Fruit fly (Drosophila melanogaster) whole organism, embryonic: ENCODE data around the gene Ssu72.
A peak's percentile ranks its signal among the peaks of the same experiment; 100 is the strongest.

Experiments
- CG1024 ChIP-seq: fragments of 200-800 bp; sonication (Bioruptor generic); IDR thresholded peaks from 2 replicates; pipeline ENCODE4 v1.3.6; 2022; ENCODE audit warnings: missing biosample characterization, missing genetic modification characterization
- CG10565 ChIP-seq: fragments of 200-800 bp; sonication (Bioruptor generic); optimal IDR thresholded peaks from 3 replicates; lab custom pipeline; 2016; ENCODE audit warnings: missing biosample characterization, mild to moderate bottlenecking, missing genetic modification characterization
- CG10654 ChIP-seq: fragments of 200-800 bp; sonication (Bioruptor generic); optimal IDR thresholded peaks from 2 replicates; lab custom pipeline; 2016; ENCODE audit warnings: missing biosample characterization, missing genetic modification characterization
- CG11504 ChIP-seq: fragments of 200-800 bp; sonication (Bioruptor generic); optimal IDR thresholded peaks from 3 replicates; lab custom pipeline; 2019; ENCODE audit warnings: missing biosample characterization, mild to moderate bottlenecking, missing genetic modification characterization, moderate library complexity
- CG12155 ChIP-seq: fragments of 200-800 bp; sonication (Bioruptor generic); optimal IDR thresholded peaks from 3 replicates; lab custom pipeline; 2016; ENCODE audit warnings: missing biosample characterization, missing genetic modification characterization
- CG12219 ChIP-seq: fragments of 200-800 bp; sonication (Bioruptor generic); optimal IDR thresholded peaks from 3 replicates; lab custom pipeline; 2018; ENCODE audit warnings: missing biosample characterization, mild to moderate bottlenecking, missing genetic modification characterization
- CG1233 ChIP-seq: fragments of 200-800 bp; sonication (Bioruptor generic); optimal IDR thresholded peaks from 4 replicates; lab custom pipeline; 2018; ENCODE audit warnings: missing biosample characterization, mild to moderate bottlenecking, missing genetic modification characterization
- CG12659 ChIP-seq: fragments of 200-800 bp; sonication (Bioruptor generic); optimal IDR thresholded peaks from 3 replicates; lab custom pipeline; 2017; ENCODE audit warnings: mild to moderate bottlenecking, missing biosample characterization, missing genetic modification reagents, missing genetic modification characterization
- CG14710 ChIP-seq: fragments of 200-800 bp; sonication (Bioruptor generic); optimal IDR thresholded peaks from 3 replicates; lab custom pipeline; 2019; ENCODE audit warnings: missing biosample characterization, mild to moderate bottlenecking, missing genetic modification characterization, moderate library complexity
- CG14965 ChIP-seq: fragments of 200-800 bp; sonication (Bioruptor generic); optimal IDR thresholded peaks from 2 replicates; lab custom pipeline; 2016; ENCODE audit warnings: missing biosample characterization, missing genetic modification characterization, borderline replicate concordance
- CG16813 ChIP-seq: fragments of 200-800 bp; sonication (Bioruptor generic); IDR thresholded peaks from 3 replicates; pipeline ENCODE4 v1.3.6; 2022; ENCODE audit warnings: missing biosample characterization, missing genetic modification characterization; ENCODE audit not compliant: partially characterized antibody
- CG30020 ChIP-seq: fragments of 200-800 bp; optimal IDR thresholded peaks from 2 replicates; lab custom pipeline; 2019; ENCODE audit warnings: missing biosample characterization, mild to moderate bottlenecking, missing genetic modification characterization, moderate library complexity
- CG30431 ChIP-seq: fragments of 200-800 bp; sonication (Bioruptor generic); optimal IDR thresholded peaks from 2 replicates; lab custom pipeline; 2017; ENCODE audit warnings: missing biosample characterization, missing genetic modification characterization
- CG31441 ChIP-seq: fragments of 200-800 bp; sonication (Bioruptor generic); IDR thresholded peaks from 2 replicates; pipeline ENCODE4 v1.3.6; 2022; ENCODE audit warnings: missing biosample characterization, missing genetic modification characterization
- CG32772 ChIP-seq: fragments of 200-800 bp; sonication (Bioruptor generic); IDR thresholded peaks from 2 replicates; pipeline ENCODE4 v1.3.6; 2022; ENCODE audit warnings: missing biosample characterization, missing genetic modification characterization
- CG3407 ChIP-seq: fragments of 200-800 bp; sonication (Bioruptor generic); optimal IDR thresholded peaks from 2 replicates; lab custom pipeline; 2018; ENCODE audit warnings: missing biosample characterization, mild to moderate bottlenecking, missing genetic modification characterization
- CG4328 ChIP-seq: fragments of 200-800 bp; sonication (Bioruptor generic); optimal IDR thresholded peaks from 3 replicates; lab custom pipeline; 2017; ENCODE audit warnings: missing biosample characterization, missing genetic modification reagents, missing genetic modification characterization
- CG6813 ChIP-seq: fragments of 200-800 bp; sonication (Bioruptor generic); optimal IDR thresholded peaks from 2 replicates; lab custom pipeline; 2017; ENCODE audit warnings: missing biosample characterization, missing genetic modification characterization, mild to moderate bottlenecking, moderate library complexity, missing genetic modification reagents
- CG7839 ChIP-seq: fragments of 200-800 bp; sonication (Bioruptor generic); optimal IDR thresholded peaks from 3 replicates; lab custom pipeline; 2018; ENCODE audit warnings: missing biosample characterization, mild to moderate bottlenecking, missing genetic modification characterization, moderate library complexity
- CG9437 ChIP-seq: fragments of 200-800 bp; sonication (Bioruptor generic); optimal IDR thresholded peaks from 2 replicates; lab custom pipeline; 2018; ENCODE audit warnings: missing biosample characterization, mild to moderate bottlenecking, missing genetic modification characterization
- Dbx ChIP-seq: fragments of 200-800 bp; sonication (Bioruptor generic); IDR thresholded peaks from 3 replicates; pipeline ENCODE4 v1.3.6; 2022; ENCODE audit warnings: missing biosample characterization, missing genetic modification characterization
- Dfd ChIP-seq, 2 experiments: fragments of >200 bp; optimal IDR thresholded peaks; 2 replicates each; lab custom pipeline; 2017; ENCODE audit warnings: missing biosample characterization in 2 of 2, missing genetic modification characterization in 2 of 2
- Lpt ChIP-seq: fragments of >200 bp; optimal IDR thresholded peaks from 2 replicates; lab custom pipeline; 2018; ENCODE audit warnings: missing biosample characterization, missing genetic modification characterization
- Med ChIP-seq: fragments of 200-800 bp; sonication (Bioruptor generic); peaks from one replicate; lab custom pipeline; 2016; ENCODE audit warnings: missing biosample characterization, missing genetic modification characterization, mild to moderate bottlenecking, inconsistent platforms, moderate library complexity
- Mes4 ChIP-seq: fragments of 200-800 bp; sonication (Bioruptor generic); optimal IDR thresholded peaks from 2 replicates; lab custom pipeline; 2016; ENCODE audit warnings: missing biosample characterization, missing genetic modification characterization
- Mrtf ChIP-seq: fragments of 200-800 bp; sonication (Bioruptor generic); IDR thresholded peaks from 3 replicates; pipeline ENCODE4 v1.3.6; 2022; ENCODE audit warnings: missing biosample characterization, missing genetic modification characterization
- NC2β ChIP-seq: fragments of 200-800 bp; sonication (Bioruptor generic); optimal IDR thresholded peaks from 2 replicates; lab custom pipeline; 2016; ENCODE audit warnings: missing biosample characterization, missing genetic modification characterization
- Poxn ChIP-seq: fragments of 200-800 bp; sonication (Bioruptor generic); IDR thresholded peaks from 2 replicates; pipeline ENCODE4 v1.3.6; 2022; ENCODE audit warnings: missing biosample characterization, missing genetic modification characterization
- Ravus ChIP-seq: fragments of 200-800 bp; sonication (Bioruptor generic); IDR thresholded peaks from 2 replicates; pipeline ENCODE4 v1.3.6; 2022; ENCODE audit warnings: missing biosample characterization, missing genetic modification characterization
- Scr ChIP-seq: fragments of 200-800 bp; sonication (Bioruptor generic); IDR thresholded peaks from 2 replicates; pipeline ENCODE4 v1.3.6; 2022; ENCODE audit warnings: missing biosample characterization, missing genetic modification characterization; ENCODE audit not compliant: partially characterized antibody
- Xrp1 ChIP-seq: fragments of 200-800 bp; sonication (Bioruptor generic); IDR thresholded peaks from 2 replicates; pipeline ENCODE4 v1.3.6; 2022; ENCODE audit warnings: missing biosample characterization, missing genetic modification characterization
- ash1 ChIP-seq: fragments of 200-800 bp; sonication (Bioruptor generic); optimal IDR thresholded peaks from 2 replicates; lab custom pipeline; 2018; ENCODE audit warnings: missing biosample characterization, mild to moderate bottlenecking, missing genetic modification characterization
- btn ChIP-seq: fragments of 200-800 bp; sonication (Bioruptor generic); optimal IDR thresholded peaks from 2 replicates; lab custom pipeline; 2016; ENCODE audit warnings: missing biosample characterization, missing genetic modification characterization
- chm ChIP-seq: fragments of 200-800 bp; sonication (Bioruptor generic); IDR thresholded peaks from 2 replicates; pipeline ENCODE4 v1.3.6; 2022; ENCODE audit warnings: missing biosample characterization, missing genetic modification characterization
- croc ChIP-seq: fragments of 200-800 bp; sonication (Bioruptor generic); conservative IDR thresholded peaks from 3 replicates; pipeline ENCODE4 v1.3.6; 2022; ENCODE audit warnings: missing biosample characterization, missing genetic modification characterization
- dmrt11E ChIP-seq: fragments of 200-800 bp; sonication (Bioruptor generic); optimal IDR thresholded peaks from 3 replicates; lab custom pipeline; 2018; ENCODE audit warnings: missing biosample characterization, mild to moderate bottlenecking, missing genetic modification characterization, moderate library complexity
- dmrt99B ChIP-seq: fragments of 200-800 bp; sonication (Bioruptor generic); optimal IDR thresholded peaks from 2 replicates; lab custom pipeline; 2018; ENCODE audit warnings: missing biosample characterization, mild to moderate bottlenecking, missing genetic modification characterization, moderate library complexity
- ewg ChIP-seq: fragments of 200-800 bp; sonication (Bioruptor generic); optimal IDR thresholded peaks from 3 replicates; lab custom pipeline; 2017; ENCODE audit warnings: mild to moderate bottlenecking, missing biosample characterization, missing genetic modification reagents, missing genetic modification characterization
- nau ChIP-seq: fragments of 200-800 bp; sonication (Bioruptor generic); optimal IDR thresholded peaks from 3 replicates; lab custom pipeline; 2017; ENCODE audit warnings: missing biosample characterization, mild to moderate bottlenecking, missing genetic modification characterization, missing genetic modification reagents
- odd ChIP-seq: fragments of 200-800 bp; sonication (Bioruptor generic); optimal IDR thresholded peaks from 2 replicates; lab custom pipeline; 2017; ENCODE audit warnings: missing biosample characterization, mild to moderate bottlenecking, missing genetic modification characterization
- pita ChIP-seq: fragments of 200-800 bp; sonication (Bioruptor generic); optimal IDR thresholded peaks from 2 replicates; lab custom pipeline; 2017; ENCODE audit warnings: missing biosample characterization, mild to moderate bottlenecking, missing genetic modification characterization
- pnt ChIP-seq: fragments of 200-800 bp; sonication (Bioruptor generic); optimal IDR thresholded peaks from 3 replicates; lab custom pipeline; 2016; ENCODE audit warnings: missing biosample characterization, missing genetic modification characterization
- row ChIP-seq: fragments of 200-800 bp; sonication (Bioruptor generic); IDR thresholded peaks from 3 replicates; pipeline ENCODE4 v1.3.6; 2022; ENCODE audit warnings: missing biosample characterization, missing genetic modification characterization
- sob ChIP-seq: fragments of 200-800 bp; sonication (Bioruptor generic); IDR thresholded peaks from 2 replicates; pipeline ENCODE4 v1.3.6; 2022; ENCODE audit warnings: missing biosample characterization, missing genetic modification characterization
- tin ChIP-seq: fragments of 200-800 bp; sonication (Bioruptor generic); optimal IDR thresholded peaks from 3 replicates; lab custom pipeline; 2016; ENCODE audit warnings: missing biosample characterization, missing genetic modification characterization
- trem ChIP-seq: fragments of 200-800 bp; optimal IDR thresholded peaks from 3 replicates; lab custom pipeline; 2019; ENCODE audit warnings: missing biosample characterization, mild to moderate bottlenecking, missing genetic modification characterization, moderate library complexity
- twi ChIP-seq: fragments of 200-800 bp; optimal IDR thresholded peaks from 2 replicates; lab custom pipeline; 2019; ENCODE audit warnings: missing biosample characterization, mild to moderate bottlenecking, missing genetic modification characterization, moderate library complexity
- z ChIP-seq: fragments of 200-800 bp; sonication (Bioruptor generic); IDR thresholded peaks from 3 replicates; pipeline ENCODE4 v1.3.6; 2022; ENCODE audit warnings: missing biosample characterization, missing genetic modification characterization
- zfh2 ChIP-seq: fragments of 200-800 bp; sonication (Bioruptor generic); optimal IDR thresholded peaks from 2 replicates; lab custom pipeline; 2016; ENCODE audit warnings: missing biosample characterization, missing genetic modification characterization

Gene Ssu72

dm6 chrX:19645873-19646541, 18.4 kb upstream of the Ssu72 start, which contains the start of gene Arp10 (continued):
- TF ChIP-seq Xrp1 (GFP tag; lab: Robert Waterston, UW), result no peak
- peak; percentile 88 for TF ChIP-seq CG30020 (tag; lab: Kevin White, UChicago)
- peak; percentile 55; the same call in 1 of the 2 replicates for TF ChIP-seq CG1024 (GFP tag; lab: Robert Waterston, UW)
- no peak for TF ChIP-seq ash1 (GFP tag; lab: Kevin White, UChicago)
- no peak for TF ChIP-seq CG30431 (GFP tag; lab: Kevin White, UChicago)
- no peak for TF ChIP-seq Poxn (GFP tag; lab: Robert Waterston, UW)
- TF ChIP-seq CG1233 (GFP tag; lab: Kevin White, UChicago), result no peak
- TF ChIP-seq dmrt11E (tag; lab: Kevin White, UChicago), result peak; percentile 26
- TF ChIP-seq CG7839 (tag; lab: Kevin White, UChicago), result no peak
- TF ChIP-seq croc (GFP tag; lab: Robert Waterston, UW), result no peak
- TF ChIP-seq pnt (GFP tag; lab: Kevin White, UChicago), result no peak
- no peak for TF ChIP-seq odd (GFP tag; lab: Kevin White, UChicago)
- TF ChIP-seq CG32772 (GFP tag; lab: Robert Waterston, UW), result no peak
- no peak for TF ChIP-seq CG9437 (GFP tag; lab: Kevin White, UChicago)
- TF ChIP-seq CG4328 (GFP tag; lab: Kevin White, UChicago), result no peak
- no peak for TF ChIP-seq Mes4 (GFP tag; lab: Kevin White, UChicago)
- peak; percentile 36 for TF ChIP-seq trem (tag; lab: Kevin White, UChicago)
- TF ChIP-seq btn (GFP tag; lab: Kevin White, UChicago), result no peak
- TF ChIP-seq CG3407 (GFP tag; lab: Kevin White, UChicago), result no peak
- no peak for TF ChIP-seq CG31441 (GFP tag; lab: Robert Waterston, UW)
- no peak for TF ChIP-seq sob (GFP tag; lab: Robert Waterston, UW)
- no peak for TF ChIP-seq Ravus (GFP tag; lab: Robert Waterston, UW)
- no peak for TF ChIP-seq z
- TF ChIP-seq dmrt99B (tag; lab: Kevin White, UChicago), result no peak
- TF ChIP-seq Mrtf (GFP tag; lab: Robert Waterston, UW), result no peak
- peak; percentile 60; the same call in 2 of the 3 replicates for TF ChIP-seq CG16813 (GFP tag; lab: Robert Waterston, UW)
- no peak for TF ChIP-seq Dbx (GFP tag; lab: Robert Waterston, UW)
- peak; percentile 14 for TF ChIP-seq zfh2 (GFP tag; lab: Kevin White, UChicago)
- TF ChIP-seq pita (GFP tag; lab: Kevin White, UChicago), result no peak
- TF ChIP-seq CG12659 (GFP tag; lab: Kevin White, UChicago), result peak; percentile 47
- TF ChIP-seq NC2β (GFP tag; lab: Kevin White, UChicago), result no peak
- no peak for TF ChIP-seq Lpt
- TF ChIP-seq Scr (GFP tag; lab: Robert Waterston, UW), result peak; percentile 51
- no peak for TF ChIP-seq tin (GFP tag; lab: Kevin White, UChicago)
- TF ChIP-seq, all 482 proteins: peak for 100

DNA sequence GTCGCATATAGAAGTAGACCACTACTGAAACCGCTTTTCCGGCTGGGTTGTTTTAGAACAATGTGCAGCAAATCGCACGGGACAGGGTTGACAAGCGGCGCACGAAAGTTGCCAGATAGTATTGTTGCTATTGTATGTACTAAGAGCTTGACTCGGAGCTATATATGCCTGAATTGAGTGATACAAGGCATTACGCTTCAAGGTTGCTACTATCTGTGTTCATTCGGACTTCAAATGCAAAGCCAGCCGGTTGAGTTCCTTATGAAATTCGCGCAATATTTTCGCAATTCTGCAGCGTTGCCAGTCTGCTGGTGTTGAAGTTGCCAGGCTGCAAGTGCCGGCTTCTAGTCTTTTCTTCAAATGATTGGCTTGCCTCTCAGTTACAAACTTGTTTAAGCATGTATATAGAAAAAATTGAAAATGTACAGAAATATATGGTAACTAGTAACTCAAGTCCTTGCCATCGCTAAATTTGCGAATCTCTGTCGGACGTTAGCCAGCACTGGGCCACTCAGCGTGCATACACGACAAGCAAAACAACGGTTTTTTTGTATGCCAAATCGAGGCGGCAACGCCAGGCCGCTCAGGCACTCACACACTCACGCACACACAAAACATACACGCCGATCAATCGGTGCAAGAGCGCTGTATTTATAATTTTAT, 12.5 kb upstream of the Ssu72 start, which contains the start of the genes Ranbp21 and Elys:
TSS of gene Ranbp21 (minus strand) at position 513 of the 663 bp plus-strand sequence.
TSS of gene Elys (plus strand) at position 549 of the 663 bp plus-strand sequence.
- TF ChIP-seq CG14710 (tag; lab: Kevin White, UChicago) (peak; percentile 71), CG14965 (no peak), ewg (GFP tag; lab: Kevin White, UChicago) (no peak), CG12155 (GFP tag; lab: Kevin White, UChicago) (peak; percentile 50), chm (GFP tag; lab: Robert Waterston, UW) (no peak), CG12219 (no peak), CG6813 (GFP tag; lab: Kevin White, UChicago) (no peak), twi (tag; lab: Kevin White, UChicago) (no peak), sob (GFP tag; lab: Robert Waterston, UW) (peak; percentile 41; the same call in 1 of the 2 replicates), nau (GFP tag; lab: Kevin White, UChicago) (no peak), Dfd (GFP tag; optimal IDR thresholded peaks at IDR 0.05; lab: Kevin White, UChicago) (no peak), CG10654 (GFP tag; lab: Kevin White, UChicago) (no peak), Med (GFP tag; lab: Kevin White, UChicago) (peak; percentile 91), CG11504 (no peak), row (GFP tag; lab: Robert Waterston, UW) (peak; percentile 70), CG10565 (no peak)
